Worm (Caenorhabditis elegans): ENCODE results near the gene rfc-2.

DNA sequence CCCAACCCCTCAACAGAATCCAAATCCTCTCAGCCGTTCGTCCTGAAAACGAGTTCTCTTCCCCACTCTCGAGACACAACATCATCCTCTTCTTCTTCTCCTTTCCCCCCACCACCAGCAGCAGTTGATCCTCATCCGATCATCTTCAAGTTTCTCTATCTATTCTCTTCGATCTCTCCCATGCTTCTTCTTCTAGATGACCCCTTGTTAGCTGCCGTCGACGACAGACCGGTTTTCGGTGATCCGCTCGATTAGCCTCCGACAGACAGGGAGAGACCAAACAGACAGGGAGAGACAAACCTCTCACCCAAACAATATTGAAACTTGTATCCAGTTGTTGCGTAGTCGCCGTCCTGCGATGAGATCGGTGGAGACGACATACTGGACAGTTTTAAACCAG, 24.2 kb downstream of the rfc-2 start:
- no peak for TF ChIP-seq ceh-36 (tag; optimal IDR thresholded peaks at IDR 0.05)
- TF ChIP-seq ama-1 (optimal IDR thresholded peaks at IDR 0.05) = no peak
- TF ChIP-seq hmg-4 (GFP tag; optimal IDR thresholded peaks at IDR 0.05) = no peak
- TF ChIP-seq sea-1 (GFP tag; conservative IDR thresholded peaks at IDR 0.05) = no peak
- TF ChIP-seq aly-1 (tag; optimal IDR thresholded peaks at IDR 0.05) = no peak
- no peak for TF ChIP-seq scrt-1 (GFP tag; IDR thresholded peaks at IDR 0.05)
- no peak for TF ChIP-seq ceh-13 (GFP tag; optimal IDR thresholded peaks at IDR 0.05)
- no peak for TF ChIP-seq hnd-1 (tag; optimal IDR thresholded peaks at IDR 0.05)
- TF ChIP-seq tbx-11 (GFP tag; IDR thresholded peaks at IDR 0.05) = no peak
- TF ChIP-seq pes-1 (GFP tag; IDR thresholded peaks at IDR 0.05) = no peak
- no peak for TF ChIP-seq tra-4 (tag; optimal IDR thresholded peaks at IDR 0.05)
- TF ChIP-seq flt-1 (GFP tag; IDR thresholded peaks at IDR 0.05) = no peak

Data from whole organism, early embryonic.